Worm (Caenorhabditis elegans) whole organism, L1 larva: ENCODE measurements around the gene ugt-13.

Experiments
- egl-27 ChIP-seq, 2 experiments: fragments of 150-350 bp in 1 of 2; sonication (generic microtip); optimal IDR thresholded peaks; 3 replicates each; lab custom pipeline; 2017 to 2018; ENCODE audit warnings: missing biosample characterization in 2 of 2, missing genetic modification characterization in 2 of 2, missing genetic modification reagents in 2 of 2
- nhr-237 ChIP-seq: fragments of 150-350 bp; optimal IDR thresholded peaks from 2 replicates; lab custom pipeline; 2014; ENCODE audit warnings: missing biosample characterization, missing genetic modification characterization
- nhr-76 ChIP-seq: sonication (generic microtip); optimal IDR thresholded peaks from 2 replicates; lab custom pipeline; 2017; ENCODE audit warnings: missing biosample characterization, missing genetic modification characterization
- skn-1 ChIP-seq: fragments of 150-350 bp; optimal IDR thresholded peaks from 2 replicates; lab custom pipeline; 2014; ENCODE audit warnings: missing biosample characterization, missing genetic modification characterization

DNA sequence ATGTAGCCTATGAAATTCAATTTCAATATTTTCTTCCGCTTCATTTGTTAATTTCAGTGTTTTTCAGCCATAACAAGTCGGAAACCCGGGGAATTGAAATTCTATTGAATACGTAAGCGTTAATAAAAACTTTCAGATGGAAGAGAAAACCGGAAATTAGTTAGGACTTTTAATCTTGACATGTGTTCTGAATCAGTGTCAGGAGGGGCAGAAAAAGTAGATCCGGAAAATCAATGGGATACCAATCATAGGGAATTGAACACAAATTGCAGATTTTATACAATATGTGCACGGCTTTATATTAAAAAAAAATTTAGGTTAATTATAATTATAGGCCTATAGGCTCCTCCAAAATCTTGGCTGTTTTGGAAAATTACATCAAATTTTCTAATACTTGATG lies 44.4 kb upstream of the ugt-13 start:
- TF ChIP-seq nhr-76 (tag; lab: Kevin White, UChicago) (no peak), nhr-237 (tag; lab: Kevin White, UChicago) (no peak), skn-1 (tag; lab: Kevin White, UChicago) (no peak), egl-27 (tag; optimal IDR thresholded peaks at IDR 0.05; lab: Kevin White, UChicago) (no peak)
